Fruit fly (Drosophila melanogaster) whole organism, prepupa: Measurements from ENCODE around the gene Ent1.

Source experiments
- Blimp-1 ChIP-seq: fragments of 200-800 bp; sonication (Bioruptor generic); optimal IDR thresholded peaks from 3 replicates; lab custom pipeline; 2017; ENCODE audit warnings: missing biosample characterization, missing genetic modification characterization, mild to moderate bottlenecking, moderate library complexity, missing genetic modification reagents
- CG10631 ChIP-seq: fragments of 200-800 bp; sonication (Bioruptor generic); optimal IDR thresholded peaks from 2 replicates; lab custom pipeline; 2016; ENCODE audit warnings: missing biosample characterization, missing genetic modification characterization
- CG10669 ChIP-seq: fragments of 200-800 bp; sonication (Bioruptor generic); optimal IDR thresholded peaks from 3 replicates; lab custom pipeline; 2018; ENCODE audit warnings: missing biosample characterization, mild to moderate bottlenecking, missing genetic modification characterization, moderate library complexity
- CG11294 ChIP-seq: fragments of 200-800 bp; sonication (Bioruptor generic); IDR thresholded peaks from 2 replicates; pipeline ENCODE4 v1.3.6; 2022; ENCODE audit warnings: missing biosample characterization, missing genetic modification characterization
- CG11762 ChIP-seq: fragments of 200-800 bp; sonication (Bioruptor generic); optimal IDR thresholded peaks from 3 replicates; lab custom pipeline; 2016; ENCODE audit warnings: missing biosample characterization, missing genetic modification characterization; ENCODE audit not compliant: insufficient read depth
- CG11902 ChIP-seq: fragments of 200-800 bp; sonication (Bioruptor generic); optimal IDR thresholded peaks from 3 replicates; lab custom pipeline; 2016; ENCODE audit warnings: missing biosample characterization, missing genetic modification characterization
- CG15336 ChIP-seq: fragments of 200-800 bp; sonication (Bioruptor generic); IDR thresholded peaks from 2 replicates; pipeline ENCODE4 v1.3.6; 2022; ENCODE audit warnings: missing biosample characterization, missing genetic modification characterization
- CG1621 ChIP-seq: fragments of 200-800 bp; sonication (Bioruptor generic); optimal IDR thresholded peaks from 3 replicates; lab custom pipeline; 2018; ENCODE audit warnings: missing biosample characterization, mild to moderate bottlenecking, missing genetic modification characterization
- CG3032 ChIP-seq: fragments of 200-800 bp; optimal IDR thresholded peaks from 2 replicates; lab custom pipeline; 2019; ENCODE audit warnings: missing biosample characterization, mild to moderate bottlenecking, missing genetic modification characterization, moderate library complexity
- CG31627 ChIP-seq: fragments of 200-800 bp; sonication (Bioruptor generic); optimal IDR thresholded peaks from 3 replicates; lab custom pipeline; 2016; ENCODE audit warnings: missing biosample characterization, missing genetic modification characterization
- CG32006 ChIP-seq: fragments of 200-800 bp; sonication (Bioruptor generic); optimal IDR thresholded peaks from 3 replicates; lab custom pipeline; 2017; ENCODE audit warnings: missing biosample characterization, mild to moderate bottlenecking, missing genetic modification characterization
- CG34406 ChIP-seq: fragments of 200-800 bp; sonication (Bioruptor generic); optimal IDR thresholded peaks from 3 replicates; lab custom pipeline; 2016; ENCODE audit warnings: missing biosample characterization, missing genetic modification characterization
- CG3919 ChIP-seq: fragments of 200-800 bp; sonication (Bioruptor generic); optimal IDR thresholded peaks from 3 replicates; lab custom pipeline; 2016; ENCODE audit warnings: missing biosample characterization, missing genetic modification characterization
- CG4318 ChIP-seq: fragments of 200-800 bp; sonication (Bioruptor generic); optimal IDR thresholded peaks from 3 replicates; lab custom pipeline; 2017; ENCODE audit warnings: missing biosample characterization, mild to moderate bottlenecking, missing genetic modification characterization
- CG6163 ChIP-seq: fragments of 200-800 bp; sonication (Bioruptor generic); IDR thresholded peaks from 3 replicates; pipeline ENCODE4 v1.3.6; 2022; ENCODE audit warnings: missing biosample characterization, missing genetic modification characterization
- CG6792 ChIP-seq: fragments of 200-800 bp; sonication (Bioruptor generic); optimal IDR thresholded peaks from 3 replicates; lab custom pipeline; 2016; ENCODE audit warnings: missing biosample characterization, missing genetic modification characterization
- CG6808 ChIP-seq: fragments of 200-800 bp; sonication (Bioruptor generic); optimal IDR thresholded peaks from 3 replicates; lab custom pipeline; 2017; ENCODE audit warnings: missing biosample characterization, missing genetic modification characterization, mild to moderate bottlenecking, moderate library complexity, missing genetic modification reagents
- CG6854 ChIP-seq: fragments of 200-800 bp; sonication (Bioruptor generic); optimal IDR thresholded peaks from 2 replicates; lab custom pipeline; 2017; ENCODE audit warnings: missing biosample characterization, mild to moderate bottlenecking, missing genetic modification characterization
- CG7368 ChIP-seq: fragments of 200-800 bp; sonication (Bioruptor generic); optimal IDR thresholded peaks from 3 replicates; lab custom pipeline; 2016; ENCODE audit warnings: missing biosample characterization, missing genetic modification characterization
- CG8319 ChIP-seq: fragments of 200-800 bp; sonication (Bioruptor generic); optimal IDR thresholded peaks from 3 replicates; lab custom pipeline; 2016; ENCODE audit warnings: missing biosample characterization, missing genetic modification characterization
- CG8632 ChIP-seq: fragments of 200-800 bp; sonication (Bioruptor generic); optimal IDR thresholded peaks from 3 replicates; lab custom pipeline; 2016; ENCODE audit warnings: missing biosample characterization, missing genetic modification characterization
- CG9139 ChIP-seq: fragments of 200-800 bp; sonication (Bioruptor generic); optimal IDR thresholded peaks from 3 replicates; lab custom pipeline; 2017; ENCODE audit warnings: missing biosample characterization, mild to moderate bottlenecking, missing genetic modification characterization
- Eip78C ChIP-seq: fragments of 200-800 bp; sonication (Bioruptor generic); peaks from one replicate; lab custom pipeline; 2016; ENCODE audit warnings: missing biosample characterization, missing genetic modification characterization
- Ets96B ChIP-seq: fragments of 200-800 bp; optimal IDR thresholded peaks from 2 replicates; lab custom pipeline; 2019; ENCODE audit warnings: missing biosample characterization, mild to moderate bottlenecking, missing genetic modification characterization, moderate library complexity
- Gug ChIP-seq: fragments of 200-800 bp; sonication (Bioruptor generic); IDR thresholded peaks from 2 replicates; pipeline ENCODE4 v1.3.6; 2022; ENCODE audit warnings: missing biosample characterization, missing genetic modification characterization
- Hr39 ChIP-seq: fragments of 200-800 bp; sonication (Bioruptor generic); optimal IDR thresholded peaks from 2 replicates; lab custom pipeline; 2016; ENCODE audit warnings: missing biosample characterization, missing genetic modification characterization
- Hr4 ChIP-seq: fragments of 200-800 bp; sonication (Bioruptor generic); optimal IDR thresholded peaks from 3 replicates; lab custom pipeline; 2016; ENCODE audit warnings: missing biosample characterization, missing genetic modification characterization
- Lpt ChIP-seq: fragments of 200-800 bp; sonication (Bioruptor generic); optimal IDR thresholded peaks from 3 replicates; lab custom pipeline; 2016; ENCODE audit warnings: missing biosample characterization, missing genetic modification characterization
- Met ChIP-seq: fragments of 200-800 bp; sonication (Bioruptor generic); optimal IDR thresholded peaks from 3 replicates; lab custom pipeline; 2016; ENCODE audit warnings: missing biosample characterization, missing genetic modification characterization
- OdsH ChIP-seq: fragments of 200-800 bp; sonication (Bioruptor generic); optimal IDR thresholded peaks from 3 replicates; lab custom pipeline; 2016; ENCODE audit warnings: missing biosample characterization, missing genetic modification characterization
- Sox102F ChIP-seq: fragments of 200-800 bp; sonication (Bioruptor generic); optimal IDR thresholded peaks from 2 replicates; lab custom pipeline; 2016; ENCODE audit warnings: missing biosample characterization, mild to moderate bottlenecking, missing genetic modification characterization
- Sox15 ChIP-seq: fragments of 200-800 bp; sonication (Bioruptor generic); optimal IDR thresholded peaks from 3 replicates; lab custom pipeline; 2016; ENCODE audit warnings: missing biosample characterization, missing genetic modification characterization
- achi ChIP-seq: fragments of 200-800 bp; sonication (Bioruptor generic); optimal IDR thresholded peaks from 3 replicates; lab custom pipeline; 2016; ENCODE audit warnings: missing biosample characterization, missing genetic modification characterization
- acj6 ChIP-seq: fragments of 200-800 bp; sonication (Bioruptor generic); optimal IDR thresholded peaks from 3 replicates; lab custom pipeline; 2016; ENCODE audit warnings: missing biosample characterization, missing genetic modification characterization
- cyc ChIP-seq: fragments of 200-800 bp; sonication (Bioruptor generic); optimal IDR thresholded peaks from 3 replicates; lab custom pipeline; 2016; ENCODE audit warnings: missing biosample characterization, missing genetic modification characterization
- dac ChIP-seq: fragments of 200-800 bp; sonication (Bioruptor generic); optimal IDR thresholded peaks from 2 replicates; lab custom pipeline; 2017; ENCODE audit warnings: missing biosample characterization, mild to moderate bottlenecking, missing genetic modification characterization
- dsx ChIP-seq: fragments of 200-800 bp; optimal IDR thresholded peaks from 3 replicates; lab custom pipeline; 2019; ENCODE audit warnings: missing biosample characterization, mild to moderate bottlenecking, missing genetic modification characterization, moderate library complexity; ENCODE audit not compliant: poor library complexity, severe bottlenecking
- eg ChIP-seq: fragments of 200-800 bp; sonication (Bioruptor generic); IDR thresholded peaks from 3 replicates; pipeline ENCODE4 v1.3.6; 2022; ENCODE audit warnings: missing biosample characterization, missing genetic modification characterization
- esn ChIP-seq: fragments of 200-800 bp; sonication (Bioruptor generic); optimal IDR thresholded peaks from 2 replicates; lab custom pipeline; 2016; ENCODE audit warnings: missing biosample characterization, mild to moderate bottlenecking, missing genetic modification characterization, moderate library complexity
- fd59A ChIP-seq: fragments of 200-800 bp; sonication (Bioruptor generic); optimal IDR thresholded peaks from 2 replicates; lab custom pipeline; 2017; ENCODE audit warnings: missing biosample characterization, mild to moderate bottlenecking, missing genetic modification characterization, missing genetic modification reagents
- fd85E ChIP-seq: fragments of 200-800 bp; sonication (Bioruptor generic); optimal IDR thresholded peaks from 3 replicates; lab custom pipeline; 2016; ENCODE audit warnings: missing biosample characterization, missing genetic modification characterization
- fkh ChIP-seq: fragments of 200-800 bp; sonication (Bioruptor generic); optimal IDR thresholded peaks from 3 replicates; lab custom pipeline; 2017; ENCODE audit warnings: missing biosample characterization, mild to moderate bottlenecking, missing genetic modification characterization, moderate library complexity
- lz ChIP-seq: fragments of 200-800 bp; sonication (Bioruptor generic); optimal IDR thresholded peaks from 3 replicates; lab custom pipeline; 2016; ENCODE audit warnings: missing biosample characterization, missing genetic modification characterization
- net ChIP-seq: fragments of 200-800 bp; sonication (Bioruptor generic); optimal IDR thresholded peaks from 3 replicates; lab custom pipeline; 2016; ENCODE audit warnings: missing biosample characterization, missing genetic modification characterization
- ss ChIP-seq, 2 experiments: fragments of 200-800 bp; sonication (Bioruptor generic); optimal IDR thresholded peaks; 2 replicates in 1 of 2; 3 replicates in 1 of 2; lab custom pipeline; 2017 to 2018; ENCODE audit warnings: mild to moderate bottlenecking in 2 of 2, missing biosample characterization in 2 of 2, missing genetic modification characterization in 2 of 2, moderate library complexity in 1 of 2
- svp ChIP-seq: fragments of 200-800 bp; sonication (Bioruptor generic); peaks from one replicate; lab custom pipeline; 2016; ENCODE audit warnings: missing biosample characterization, missing genetic modification characterization
- vri ChIP-seq: fragments of 200-800 bp; sonication (Bioruptor generic); optimal IDR thresholded peaks from 3 replicates; lab custom pipeline; 2016; ENCODE audit warnings: missing biosample characterization, mild to moderate bottlenecking, missing genetic modification characterization

Gene Ent1

dm6 chr2L:306188-306927, 51.3 kb downstream of the Ent1 start:
- no peak for TF ChIP-seq OdsH (GFP tag; lab: Kevin White, UChicago)
- peak; percentile 61 for TF ChIP-seq vri
- no peak for TF ChIP-seq fd85E (GFP tag; lab: Kevin White, UChicago)
- no peak for TF ChIP-seq Blimp-1 (GFP tag; lab: Kevin White, UChicago)
- no peak for TF ChIP-seq net (GFP tag; lab: Kevin White, UChicago)
- TF ChIP-seq acj6 (GFP tag; lab: Kevin White, UChicago) = no peak
- TF ChIP-seq CG1621 (tag; lab: Kevin White, UChicago) = no peak
- no peak for TF ChIP-seq CG32006 (GFP tag; lab: Kevin White, UChicago)
- TF ChIP-seq CG6808 = no peak
- TF ChIP-seq esn (GFP tag; lab: Kevin White, UChicago) = no peak
- TF ChIP-seq eg (GFP tag; lab: Robert Waterston, UW) = 0 out of 3 replicates have a peak, but pooled peaks have one; percentile 8
- TF ChIP-seq CG6792 (GFP tag; lab: Kevin White, UChicago) = no peak
- TF ChIP-seq CG31627 = no peak
- TF ChIP-seq CG9139 (GFP tag; lab: Kevin White, UChicago) = no peak
- TF ChIP-seq svp = peak; percentile 94
- TF ChIP-seq CG3919 = no peak
- no peak for TF ChIP-seq CG10669
- TF ChIP-seq CG11762 = no peak
- TF ChIP-seq fkh (GFP tag; lab: Kevin White, UChicago) = peak; percentile 24
- no peak for TF ChIP-seq Eip78C (GFP tag; lab: Kevin White, UChicago)
- no peak for TF ChIP-seq CG34406 (GFP tag; lab: Kevin White, UChicago)
- TF ChIP-seq CG4318 (GFP tag; lab: Kevin White, UChicago) = no peak
- TF ChIP-seq Ets96B (tag; lab: Kevin White, UChicago) = no peak
- TF ChIP-seq CG11294 (GFP tag; lab: Robert Waterston, UW) = no peak
- TF ChIP-seq ss (GFP tag; optimal IDR thresholded peaks at IDR 0.05; lab: Kevin White, UChicago) = no peak
- TF ChIP-seq Lpt (GFP tag; lab: Kevin White, UChicago) = no peak
- TF ChIP-seq lz = no peak
- no peak for TF ChIP-seq Hr4
- TF ChIP-seq CG15336 (GFP tag; lab: Robert Waterston, UW) = no peak
- no peak for TF ChIP-seq CG7368 (GFP tag; lab: Kevin White, UChicago)
- no peak for TF ChIP-seq dac (GFP tag; lab: Kevin White, UChicago)
- no peak for TF ChIP-seq achi
- no peak for TF ChIP-seq CG8632 (GFP tag; lab: Kevin White, UChicago)
- TF ChIP-seq Hr39 (GFP tag; lab: Kevin White, UChicago) = no peak
- TF ChIP-seq CG6163 (GFP tag; lab: Robert Waterston, UW) = 0 out of 3 replicates have a peak, but pooled peaks have one; percentile 12
- TF ChIP-seq Sox102F = no peak
- TF ChIP-seq Gug (GFP tag; lab: Robert Waterston, UW) = peak; percentile 8; the same call in 1 of the 2 replicates
- no peak for TF ChIP-seq fd59A (GFP tag; lab: Kevin White, UChicago)
- no peak for TF ChIP-seq CG11902 (GFP tag; lab: Kevin White, UChicago)
- TF ChIP-seq CG10631 = no peak
- TF ChIP-seq CG3032 = no peak
- no peak for TF ChIP-seq cyc
- TF ChIP-seq Met (GFP tag; lab: Kevin White, UChicago) = no peak
- no peak for TF ChIP-seq dsx (GFP tag; lab: Kevin White, UChicago)
- no peak for TF ChIP-seq CG6854 (GFP tag; lab: Kevin White, UChicago)
- TF ChIP-seq Sox15 (GFP tag; lab: Kevin White, UChicago) = no peak
- TF ChIP-seq CG8319 (GFP tag; lab: Kevin White, UChicago) = no peak
- TF ChIP-seq, all 60 proteins: peak for 6
